Worm (Caenorhabditis elegans): ENCODE results near the gene F13B12.7.

DNA sequence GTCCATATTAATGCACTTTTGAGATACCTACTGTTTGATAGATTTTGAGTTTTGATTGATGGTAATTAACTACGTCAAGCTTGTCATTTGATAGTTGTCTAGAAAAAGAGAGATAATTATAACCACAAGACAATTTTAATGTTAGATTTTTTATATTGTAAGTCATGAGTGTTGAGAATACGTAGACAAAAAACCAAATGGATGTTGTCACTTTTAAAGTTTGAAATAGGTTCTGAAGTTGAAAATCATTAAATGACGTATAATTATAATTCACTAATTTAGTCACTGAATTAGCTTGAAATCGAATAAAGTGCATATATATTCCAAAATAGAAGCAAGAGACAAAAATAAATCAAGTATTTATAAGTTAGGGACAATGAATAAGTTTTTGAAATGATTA, 6.5 kb upstream of the F13B12.7 start:
- TF ChIP-seq him-1 (tag; optimal IDR thresholded peaks at IDR 0.05) (no peak), dao-5 (tag; optimal IDR thresholded peaks at IDR 0.05) (no peak), W03F9.2 (tag; optimal IDR thresholded peaks at IDR 0.05) (no peak)
